Worm (Caenorhabditis elegans): ENCODE measurements around the gene F52E4.5.

DNA sequence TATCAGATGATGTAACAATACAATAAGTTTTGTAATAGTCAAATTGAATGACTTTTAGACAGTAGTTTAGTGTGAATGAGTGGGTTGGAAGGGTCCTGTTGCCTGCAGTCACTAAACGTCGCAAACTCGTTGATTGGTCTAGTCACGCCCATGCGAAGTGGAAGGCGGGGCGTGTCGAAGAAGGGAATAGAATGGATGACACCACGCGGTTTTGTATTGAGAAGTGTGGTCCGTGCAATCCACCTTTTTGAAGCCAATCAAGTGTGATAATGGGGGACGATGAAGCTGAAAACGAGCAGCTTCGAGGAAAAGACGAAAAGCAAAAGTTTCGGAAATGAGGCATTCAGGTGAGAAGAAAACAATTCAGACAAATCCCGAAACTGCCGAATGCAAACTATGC, 16.8 kb downstream of the F52E4.5 start, which contains the start of gene ceh-31:
- TF ChIP-seq dve-1 (tag; optimal IDR thresholded peaks at IDR 0.05): no peak
- TF ChIP-seq ama-1 (optimal IDR thresholded peaks at IDR 0.05): no peak
- no peak for TF ChIP-seq hlh-15 (tag; optimal IDR thresholded peaks at IDR 0.05)
- no peak for TF ChIP-seq pag-3 (tag; optimal IDR thresholded peaks at IDR 0.05; ENCODE audit: borderline replicate concordance)
- TF ChIP-seq pqm-1 (tag; optimal IDR thresholded peaks at IDR 0.05): no peak
- no peak for TF ChIP-seq ztf-16 (tag; optimal IDR thresholded peaks at IDR 0.05)
- TF ChIP-seq nhr-11 (tag; optimal IDR thresholded peaks at IDR 0.05): no peak
- TF ChIP-seq zip-5 (tag; optimal IDR thresholded peaks at IDR 0.05): no peak
